Fruit fly (Drosophila melanogaster) whole organism, embryonic: ENCODE results near the gene HP1b.
A peak's percentile ranks its signal among the peaks of the same experiment; 100 is the strongest.

Experiments
- C15 ChIP-seq: fragments of 200-800 bp; sonication (Bioruptor generic); IDR thresholded peaks from 3 replicates; pipeline ENCODE4 v1.3.6; 2022; ENCODE audit warnings: missing biosample characterization, missing genetic modification characterization
- CG1024 ChIP-seq: fragments of 200-800 bp; sonication (Bioruptor generic); IDR thresholded peaks from 2 replicates; pipeline ENCODE4 v1.3.6; 2022; ENCODE audit warnings: missing biosample characterization, missing genetic modification characterization
- CG10543 ChIP-seq: fragments of 200-800 bp; sonication (Bioruptor generic); optimal IDR thresholded peaks from 3 replicates; lab custom pipeline; 2017; ENCODE audit warnings: missing biosample characterization, mild to moderate bottlenecking, missing genetic modification characterization, moderate library complexity
- CG10565 ChIP-seq: fragments of 200-800 bp; sonication (Bioruptor generic); optimal IDR thresholded peaks from 3 replicates; lab custom pipeline; 2016; ENCODE audit warnings: missing biosample characterization, mild to moderate bottlenecking, missing genetic modification characterization
- CG11695 ChIP-seq: fragments of 200-800 bp; sonication (Bioruptor generic); IDR thresholded peaks from 3 replicates; pipeline ENCODE4 v1.3.6; 2022; ENCODE audit warnings: missing biosample characterization, missing genetic modification characterization
- CG12942 ChIP-seq: fragments of 200-800 bp; sonication (Bioruptor generic); optimal IDR thresholded peaks from 3 replicates; lab custom pipeline; 2016; ENCODE audit warnings: missing biosample characterization, missing genetic modification characterization
- CG14050 ChIP-seq: fragments of 200-800 bp; sonication (Bioruptor generic); IDR thresholded peaks from 3 replicates; pipeline ENCODE4 v1.3.6; 2022; ENCODE audit warnings: missing biosample characterization, missing genetic modification characterization
- CG15073 ChIP-seq: fragments of 200-800 bp; sonication (Bioruptor generic); optimal IDR thresholded peaks from 2 replicates; lab custom pipeline; 2016; ENCODE audit warnings: missing biosample characterization, missing genetic modification characterization
- CG17912 ChIP-seq: fragments of 200-800 bp; sonication (Bioruptor generic); optimal IDR thresholded peaks from 2 replicates; lab custom pipeline; 2018; ENCODE audit warnings: missing biosample characterization, mild to moderate bottlenecking, missing genetic modification characterization
- CG18599 ChIP-seq: fragments of 200-800 bp; sonication (Bioruptor generic); optimal IDR thresholded peaks from 3 replicates; lab custom pipeline; 2017; ENCODE audit warnings: missing biosample characterization, missing genetic modification characterization, mild to moderate bottlenecking, moderate library complexity, missing genetic modification reagents
- CG2712 ChIP-seq: fragments of 200-800 bp; optimal IDR thresholded peaks from 3 replicates; lab custom pipeline; 2019; ENCODE audit warnings: missing biosample characterization, mild to moderate bottlenecking, missing genetic modification characterization, moderate library complexity
- CG31365 ChIP-seq: fragments of 200-800 bp; sonication (Bioruptor generic); optimal IDR thresholded peaks from 2 replicates; lab custom pipeline; 2018; ENCODE audit warnings: missing biosample characterization, mild to moderate bottlenecking, missing genetic modification characterization
- CG31441 ChIP-seq: fragments of 200-800 bp; sonication (Bioruptor generic); IDR thresholded peaks from 2 replicates; pipeline ENCODE4 v1.3.6; 2022; ENCODE audit warnings: missing biosample characterization, missing genetic modification characterization
- CG32767 ChIP-seq: fragments of 200-800 bp; sonication (Bioruptor generic); IDR thresholded peaks from 2 replicates; pipeline ENCODE4 v1.3.6; 2022; ENCODE audit warnings: missing biosample characterization, missing genetic modification characterization
- CG42726 ChIP-seq: fragments of 200-800 bp; sonication (Bioruptor generic); IDR thresholded peaks from 2 replicates; pipeline ENCODE4 v1.3.6; 2022; ENCODE audit warnings: missing biosample characterization, missing genetic modification characterization; ENCODE audit not compliant: partially characterized antibody
- CG4707 ChIP-seq: fragments of 200-800 bp; sonication (Bioruptor generic); optimal IDR thresholded peaks from 2 replicates; lab custom pipeline; 2018; ENCODE audit warnings: missing biosample characterization, mild to moderate bottlenecking, missing genetic modification characterization, moderate library complexity
- CG4730 ChIP-seq: fragments of 200-800 bp; sonication (Bioruptor generic); IDR thresholded peaks from 2 replicates; pipeline ENCODE4 v1.3.6; 2022; ENCODE audit warnings: missing biosample characterization, missing genetic modification characterization
- CG5180 ChIP-seq: fragments of 200-800 bp; sonication (Bioruptor generic); optimal IDR thresholded peaks from 3 replicates; lab custom pipeline; 2017; ENCODE audit warnings: missing biosample characterization, missing genetic modification characterization, mild to moderate bottlenecking, moderate library complexity, missing genetic modification reagents
- CG6175 ChIP-seq: fragments of 200-800 bp; sonication (Bioruptor generic); IDR thresholded peaks from 3 replicates; pipeline ENCODE4 v1.3.6; 2022; ENCODE audit warnings: missing biosample characterization, missing genetic modification characterization
- CG7745 ChIP-seq: fragments of 200-800 bp; sonication (Bioruptor generic); optimal IDR thresholded peaks from 2 replicates; lab custom pipeline; 2018; ENCODE audit warnings: missing biosample characterization, mild to moderate bottlenecking, missing genetic modification characterization, moderate library complexity
- CG7987 ChIP-seq: fragments of 200-800 bp; sonication (Bioruptor generic); optimal IDR thresholded peaks from 2 replicates; lab custom pipeline; 2018; ENCODE audit warnings: missing biosample characterization, mild to moderate bottlenecking, missing genetic modification characterization, moderate library complexity
- CG9215 ChIP-seq: fragments of 200-800 bp; sonication (Bioruptor generic); IDR thresholded peaks from 2 replicates; pipeline ENCODE4 v1.3.6; 2022; ENCODE audit warnings: missing biosample characterization, missing genetic modification characterization
- CG9797 ChIP-seq: fragments of 200-800 bp; sonication (Bioruptor generic); optimal IDR thresholded peaks from 3 replicates; lab custom pipeline; 2018; ENCODE audit warnings: missing biosample characterization, mild to moderate bottlenecking, missing genetic modification characterization
- Deaf1 ChIP-seq: fragments of 200-800 bp; optimal IDR thresholded peaks from 3 replicates; lab custom pipeline; 2019; ENCODE audit warnings: missing biosample characterization, mild to moderate bottlenecking, missing genetic modification characterization, moderate library complexity
- E2f1 ChIP-seq: fragments of 200-800 bp; sonication (Bioruptor generic); IDR thresholded peaks from 2 replicates; pipeline ENCODE4 v1.3.6; 2022; ENCODE audit warnings: missing biosample characterization, missing genetic modification characterization
- ERR ChIP-seq: fragments of 200-800 bp; sonication (Bioruptor generic); optimal IDR thresholded peaks from 2 replicates; lab custom pipeline; 2016; ENCODE audit warnings: missing biosample characterization, missing genetic modification characterization
- Elba2 ChIP-seq: fragments of 200-800 bp; sonication (Bioruptor generic); optimal IDR thresholded peaks from 3 replicates; lab custom pipeline; 2016; ENCODE audit warnings: missing biosample characterization, missing genetic modification characterization
- GATAe ChIP-seq: fragments of 200-800 bp; sonication (Bioruptor generic); conservative IDR thresholded peaks from 2 replicates; pipeline ENCODE4 v1.3.6; 2022; ENCODE audit warnings: missing biosample characterization, missing genetic modification characterization
- Hey ChIP-seq: fragments of 200-800 bp; sonication (Bioruptor generic); optimal IDR thresholded peaks from 3 replicates; lab custom pipeline; 2018; ENCODE audit warnings: missing biosample characterization, mild to moderate bottlenecking, missing genetic modification characterization
- Jarid2 ChIP-seq: fragments of 200-800 bp; sonication (Bioruptor generic); optimal IDR thresholded peaks from 3 replicates; lab custom pipeline; 2017; ENCODE audit warnings: mild to moderate bottlenecking, missing biosample characterization, missing genetic modification reagents, missing genetic modification characterization
- Med ChIP-seq: fragments of 200-800 bp; sonication (Bioruptor generic); peaks from one replicate; lab custom pipeline; 2016; ENCODE audit warnings: missing biosample characterization, missing genetic modification characterization, mild to moderate bottlenecking, inconsistent platforms, moderate library complexity
- NK7.1 ChIP-seq: fragments of 200-800 bp; sonication (Bioruptor generic); optimal IDR thresholded peaks from 3 replicates; lab custom pipeline; 2016; ENCODE audit warnings: missing biosample characterization, missing genetic modification characterization
- Nf-YA ChIP-seq: fragments of 200-800 bp; sonication (Bioruptor generic); IDR thresholded peaks from 2 replicates; pipeline ENCODE4 v1.3.6; 2022; ENCODE audit warnings: missing biosample characterization, missing genetic modification characterization
- Tbp ChIP-seq: fragments of >200 bp; optimal IDR thresholded peaks from 2 replicates; lab custom pipeline; 2018; ENCODE audit warnings: missing biosample characterization, missing genetic modification characterization
- chinmo ChIP-seq: fragments of 200-800 bp; sonication (Bioruptor generic); IDR thresholded peaks from 4 replicates; pipeline ENCODE4 v1.3.6; 2022; ENCODE audit warnings: missing biosample characterization, missing genetic modification characterization; ENCODE audit not compliant: partially characterized antibody
- dan ChIP-seq: fragments of 200-800 bp; sonication (Bioruptor generic); IDR thresholded peaks from 2 replicates; pipeline ENCODE4 v1.3.6; 2022; ENCODE audit warnings: missing biosample characterization, missing genetic modification characterization
- ems ChIP-seq: fragments of 200-800 bp; sonication (Bioruptor generic); optimal IDR thresholded peaks from 3 replicates; lab custom pipeline; 2016; ENCODE audit warnings: missing biosample characterization, missing genetic modification characterization
- exex ChIP-seq: fragments of 200-800 bp; sonication (Bioruptor generic); optimal IDR thresholded peaks from 4 replicates; lab custom pipeline; 2018; ENCODE audit warnings: missing biosample characterization, mild to moderate bottlenecking, missing genetic modification characterization, moderate library complexity
- grn ChIP-seq: fragments of 200-800 bp; sonication (Bioruptor generic); optimal IDR thresholded peaks from 3 replicates; lab custom pipeline; 2017; ENCODE audit warnings: missing biosample characterization, missing genetic modification characterization
- kay ChIP-seq: fragments of 200-800 bp; sonication (Bioruptor generic); optimal IDR thresholded peaks from 2 replicates; lab custom pipeline; 2016; ENCODE audit warnings: missing biosample characterization, missing genetic modification characterization
- lab ChIP-seq: fragments of 200-800 bp; sonication (Bioruptor generic); optimal IDR thresholded peaks from 3 replicates; lab custom pipeline; 2017; ENCODE audit warnings: missing biosample characterization, missing genetic modification characterization, mild to moderate bottlenecking, moderate library complexity, missing genetic modification reagents
- luna ChIP-seq: fragments of 200-800 bp; sonication (Bioruptor generic); optimal IDR thresholded peaks from 2 replicates; lab custom pipeline; 2016; ENCODE audit warnings: missing biosample characterization, missing genetic modification characterization
- mirr ChIP-seq: fragments of 200-800 bp; sonication (Bioruptor generic); optimal IDR thresholded peaks from 3 replicates; lab custom pipeline; 2018; ENCODE audit warnings: missing biosample characterization, mild to moderate bottlenecking, missing genetic modification characterization
- pfk ChIP-seq: fragments of 200-800 bp; sonication (Bioruptor generic); optimal IDR thresholded peaks from 2 replicates; lab custom pipeline; 2018; ENCODE audit warnings: missing biosample characterization, mild to moderate bottlenecking, missing genetic modification characterization, moderate library complexity
- prd ChIP-seq, 3 experiments: fragments of >200 bp in 2 of 3; fragments of 200-800 bp in 1 of 3; sonication (Bioruptor generic) in 1 of 3; optimal IDR thresholded peaks in 2 of 3; IDR thresholded peaks in 1 of 3; 2 replicates in 2 of 3; 3 replicates in 1 of 3; pipeline versions ENCODE4 v1.3.6 to Lab custom; 2017 to 2022; ENCODE audit warnings: missing biosample characterization in 1 of 3, missing genetic modification characterization in 1 of 3
- pros ChIP-seq: fragments of 200-800 bp; sonication (Bioruptor generic); optimal IDR thresholded peaks from 3 replicates; lab custom pipeline; 2019; ENCODE audit warnings: missing biosample characterization, mild to moderate bottlenecking, missing genetic modification characterization, moderate library complexity
- sima ChIP-seq: fragments of 200-800 bp; sonication (Bioruptor generic); optimal IDR thresholded peaks from 2 replicates; lab custom pipeline; 2016; ENCODE audit warnings: missing biosample characterization, missing genetic modification characterization
- slbo ChIP-seq: fragments of 200-800 bp; sonication (Bioruptor generic); IDR thresholded peaks from 2 replicates; pipeline ENCODE4 v1.3.6; 2022; ENCODE audit warnings: missing biosample characterization, missing genetic modification characterization
- unpg ChIP-seq: fragments of 200-800 bp; sonication (Bioruptor generic); optimal IDR thresholded peaks from 3 replicates; lab custom pipeline; 2018; ENCODE audit warnings: missing biosample characterization, mild to moderate bottlenecking, missing genetic modification characterization, moderate library complexity

Gene HP1b

dm6 chrX:9106775-9107283 lies 26.0 kb downstream of the HP1b start, which contains the start of gene Arfrp1 (continued):
- TF ChIP-seq C15 (GFP tag; lab: Robert Waterston, UW) (no peak), slbo (GFP tag; lab: Robert Waterston, UW) (peak; percentile 61; the same call in 1 of the 2 replicates), CG31441 (no peak), CG14050 (GFP tag; lab: Robert Waterston, UW) (no peak)

- TF ChIP-seq pros (GFP tag; lab: Kevin White, UChicago) (peak; percentile 10), CG4730 (no peak), Hey (no peak), ems (GFP tag; lab: Kevin White, UChicago) (no peak), kay (no peak), CG42726 (GFP tag; lab: Robert Waterston, UW) (no peak), CG2712 (tag; lab: Kevin White, UChicago) (no peak), CG9797 (GFP tag; lab: Kevin White, UChicago) (no peak), CG17912 (GFP tag; lab: Kevin White, UChicago) (no peak), lab (GFP tag; lab: Kevin White, UChicago) (no peak), CG18599 (GFP tag; lab: Kevin White, UChicago) (peak; percentile 1), Med (GFP tag; lab: Kevin White, UChicago) (peak; percentile 41), prd (optimal IDR thresholded peaks at IDR 0.05; lab: Kevin White, UChicago) (no peak), prd (GFP tag; IDR thresholded peaks at IDR 0.05; lab: Robert Waterston, UW) (no peak), CG9215 (GFP tag; lab: Robert Waterston, UW) (no peak), CG31365 (tag; lab: Kevin White, UChicago) (no peak), Tbp (GFP tag; lab: Kevin White, UChicago) (no peak), CG12942 (GFP tag; lab: Kevin White, UChicago) (no peak), Jarid2 (GFP tag; lab: Kevin White, UChicago) (no peak), pfk (GFP tag; lab: Kevin White, UChicago) (peak; percentile 72), CG5180 (GFP tag; lab: Kevin White, UChicago) (peak; percentile 2), Deaf1 (tag; lab: Kevin White, UChicago) (peak; percentile 82), luna (GFP tag; lab: Kevin White, UChicago) (no peak), GATAe (GFP tag; lab: Robert Waterston, UW) (peak; percentile 33; the same call in 1 of the 2 replicates), CG4707 (no peak), CG32767 (GFP tag; lab: Robert Waterston, UW) (no peak), Elba2 (no peak), dan (GFP tag; lab: Robert Waterston, UW) (no peak), exex (peak; percentile 91), chinmo (GFP tag; lab: Robert Waterston, UW) (0 out of 4 replicates have a peak, but pooled peaks have one; percentile 47), CG11695 (GFP tag; lab: Robert Waterston, UW) (no peak), CG7745 (tag; lab: Kevin White, UChicago) (no peak), E2f1 (GFP tag; lab: Robert Waterston, UW) (no peak), CG15073 (GFP tag; lab: Kevin White, UChicago) (no peak), grn (GFP tag; lab: Kevin White, UChicago) (peak; percentile 40), sima (no peak), CG6175 (peak; percentile 86), mirr (GFP tag; lab: Kevin White, UChicago) (peak; percentile 78), CG10565 (no peak), CG7987 (GFP tag; lab: Kevin White, UChicago) (no peak), CG10543 (peak; percentile 85), ERR (GFP tag; lab: Kevin White, UChicago) (no peak), Nf-YA (no peak), CG1024 (GFP tag; lab: Robert Waterston, UW) (no peak), unpg (GFP tag; lab: Kevin White, UChicago) (no peak), NK7.1 (GFP tag; lab: Kevin White, UChicago) (no peak)
Observed at dm6 chrX:9108387-9108786, 27.5 kb downstream of the HP1b start, which contains the start of gene AP-1gamma. Gene AP-1gamma, plus strand, starts transcription at chrX:9108691.
